Fruit fly (Drosophila melanogaster): Measurements from ENCODE around the gene CG34301.
A peak's percentile ranks its signal among the peaks of the same experiment; 100 is the strongest.

CG34301 gene

DNA sequence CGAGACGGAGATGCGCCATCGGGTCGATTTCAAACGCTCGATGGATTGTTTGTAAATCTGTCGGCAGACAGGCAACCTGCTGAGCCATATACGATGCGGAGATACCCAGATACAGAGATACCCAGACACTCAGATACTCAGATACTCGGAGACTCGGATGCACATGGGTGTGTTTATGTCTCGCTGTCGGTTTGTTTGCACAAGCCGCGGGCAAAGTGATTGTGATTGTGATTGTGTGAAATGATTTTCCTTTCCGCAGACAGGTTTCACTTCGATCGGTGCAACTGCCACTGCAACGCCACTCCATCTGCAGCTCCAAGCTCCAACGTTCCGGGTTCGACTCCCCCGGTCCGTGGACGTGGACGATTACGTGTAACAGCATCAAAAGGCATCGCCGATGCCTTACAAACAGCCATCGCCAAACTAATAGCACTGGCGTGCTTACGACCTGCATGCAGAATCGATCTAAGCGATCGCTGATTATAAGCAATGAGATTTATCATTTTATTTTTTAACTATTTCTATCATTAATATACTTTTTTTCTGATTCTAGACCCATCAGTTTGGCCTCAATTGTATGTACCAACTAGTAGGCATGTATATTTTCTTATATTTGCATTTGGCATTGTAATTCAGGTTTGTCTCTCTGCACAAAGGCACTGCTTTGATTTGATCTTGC is 15.6 kb downstream of the CG34301 start:
- TF ChIP-seq EcR (GFP tag; optimal IDR thresholded peaks at IDR 0.05) (no peak), usp (GFP tag; optimal IDR thresholded peaks at IDR 0.05) (no peak)

DNA sequence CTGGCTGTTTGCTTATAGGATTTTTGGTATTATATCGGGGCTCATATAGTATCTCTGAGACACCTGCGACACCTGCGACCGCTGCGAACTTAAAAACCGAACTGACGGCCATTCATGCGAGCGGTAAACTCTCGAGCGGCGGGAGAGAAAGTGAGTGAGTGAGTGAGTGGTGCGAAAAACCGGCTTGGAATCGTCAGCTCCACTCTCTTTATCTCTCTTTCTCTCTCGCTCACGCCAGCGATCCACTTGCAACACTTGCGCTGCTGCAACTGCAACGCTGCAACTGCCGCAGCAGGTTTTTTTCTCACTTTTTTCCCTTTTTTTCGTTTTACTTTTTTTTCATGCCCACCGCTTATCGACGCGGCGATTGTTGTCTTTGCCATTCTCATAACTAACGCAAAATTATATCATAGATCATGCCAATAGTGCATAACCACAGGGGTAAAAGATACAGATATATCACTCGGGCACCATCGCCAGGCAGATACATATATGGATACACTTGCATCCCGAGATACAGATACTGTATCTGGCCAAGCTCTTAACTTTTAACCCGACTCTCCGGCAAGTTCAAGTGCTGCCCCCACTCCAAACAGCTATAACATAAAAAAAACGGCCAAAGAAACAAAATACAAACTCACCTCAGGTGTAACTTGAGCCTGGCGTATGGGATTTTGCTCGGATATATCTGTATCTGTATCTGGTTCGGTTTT is 19.4 kb downstream of the CG34301 start:
- TF ChIP-seq Dll (optimal IDR thresholded peaks at IDR 0.05) (peak; percentile 16), pan (optimal IDR thresholded peaks at IDR 0.05) (peak; percentile 39), EcR (GFP tag; optimal IDR thresholded peaks at IDR 0.05) (no peak)

dm6 chr3R:8793726-8794125 is 20.5 kb downstream of the CG34301 start:
- no peak for TF ChIP-seq psq (optimal IDR thresholded peaks at IDR 0.05)
- TF ChIP-seq Dll (optimal IDR thresholded peaks at IDR 0.05) = no peak
- no peak for TF ChIP-seq CG8478 (optimal IDR thresholded peaks at IDR 0.05)
- no peak for TF ChIP-seq EcR (GFP tag; optimal IDR thresholded peaks at IDR 0.05)
- TF ChIP-seq usp (GFP tag; optimal IDR thresholded peaks at IDR 0.05) = no peak
- TF ChIP-seq pan (optimal IDR thresholded peaks at IDR 0.05) = no peak

- TF ChIP-seq EcR (GFP tag; optimal IDR thresholded peaks at IDR 0.05) (no peak), CG8478 (optimal IDR thresholded peaks at IDR 0.05) (no peak), psq (optimal IDR thresholded peaks at IDR 0.05) (no peak), Dll (optimal IDR thresholded peaks at IDR 0.05) (no peak), pan (optimal IDR thresholded peaks at IDR 0.05) (no peak), usp (GFP tag; optimal IDR thresholded peaks at IDR 0.05) (no peak)
Measured at dm6 chr3R:8794384-8794783, 21.1 kb downstream of the CG34301 start, which contains the start of gene Ir85a. Gene Ir85a (plus strand): TSS chr3R:8794684.

dm6 chr3R:8798332-8798731 is 25.1 kb downstream of the CG34301 start:
- TF ChIP-seq Dll (optimal IDR thresholded peaks at IDR 0.05) (no peak), CG8478 (optimal IDR thresholded peaks at IDR 0.05) (no peak), pan (optimal IDR thresholded peaks at IDR 0.05) (no peak), usp (GFP tag; optimal IDR thresholded peaks at IDR 0.05) (no peak), psq (optimal IDR thresholded peaks at IDR 0.05) (no peak), EcR (GFP tag; optimal IDR thresholded peaks at IDR 0.05) (no peak)

DNA sequence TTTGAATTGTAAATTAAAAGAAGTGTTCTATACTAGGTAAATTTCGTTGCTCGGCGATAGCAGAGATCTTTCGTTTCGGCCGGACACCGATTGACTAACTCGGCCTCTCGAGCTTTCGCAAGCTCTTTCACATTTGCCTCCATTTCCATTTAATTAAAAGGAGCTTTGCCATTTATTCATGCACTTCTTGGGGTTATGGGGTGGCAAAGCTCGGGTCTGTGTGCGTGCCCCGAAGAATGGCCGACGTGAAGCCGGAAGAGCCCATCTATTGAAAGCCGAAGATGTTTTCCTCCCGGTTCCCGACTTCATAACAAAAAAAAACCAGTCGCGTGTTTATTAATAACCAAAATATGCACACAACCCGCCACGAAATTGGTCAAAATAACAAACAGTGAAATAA is 26.6 kb downstream of the CG34301 start:
- TF ChIP-seq usp (GFP tag; optimal IDR thresholded peaks at IDR 0.05) (no peak), psq (optimal IDR thresholded peaks at IDR 0.05) (no peak), Dll (optimal IDR thresholded peaks at IDR 0.05) (no peak)

DNA sequence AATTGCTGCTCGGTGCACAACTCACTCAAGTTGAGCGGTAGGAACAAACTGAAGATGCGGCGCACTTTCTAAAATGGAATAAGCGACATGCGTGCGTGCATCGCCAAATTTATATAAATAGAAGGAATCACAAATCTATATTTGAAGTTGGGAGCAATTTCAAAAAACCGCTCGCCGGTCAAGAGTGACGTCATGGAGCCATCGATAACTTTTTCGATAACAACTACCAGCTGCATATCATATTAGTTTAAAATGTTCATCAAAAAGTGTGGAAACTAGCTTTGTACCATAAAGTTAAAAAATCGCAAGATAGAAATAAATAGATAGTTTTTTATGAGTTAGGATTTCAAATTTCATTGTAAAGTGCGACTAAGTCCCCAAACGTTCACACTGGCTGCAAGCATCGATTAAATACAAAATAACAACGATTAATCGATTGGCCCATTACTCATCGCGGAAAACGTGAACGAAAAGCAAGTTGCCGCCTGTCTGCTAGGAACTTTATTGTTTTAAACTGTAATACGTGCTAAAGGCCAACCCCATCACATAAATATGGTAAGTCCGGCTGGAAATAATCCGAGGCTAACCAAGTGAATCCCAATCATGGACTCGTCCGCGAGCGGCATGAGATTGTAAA is 28.0 kb downstream of the CG34301 start, which contains the start of the genes Pif1A, Pif1B and CCT7:
Pif1A (minus strand) TSS at position 51 of the 637 bp plus-strand sequence.
Pif1B (minus strand) TSS at position 51 of the 637 bp plus-strand sequence.
CCT7 (plus strand) TSS at position 439 of the 637 bp plus-strand sequence.
- TF ChIP-seq pan (optimal IDR thresholded peaks at IDR 0.05) = no peak
- no peak for TF ChIP-seq Dll (optimal IDR thresholded peaks at IDR 0.05)
- no peak for TF ChIP-seq usp (GFP tag; optimal IDR thresholded peaks at IDR 0.05)
- TF ChIP-seq psq (optimal IDR thresholded peaks at IDR 0.05) = no peak
- TF ChIP-seq CG8478 (optimal IDR thresholded peaks at IDR 0.05) = no peak
- no peak for TF ChIP-seq EcR (GFP tag; optimal IDR thresholded peaks at IDR 0.05)

- TF ChIP-seq pan (optimal IDR thresholded peaks at IDR 0.05) (no peak), Dll (optimal IDR thresholded peaks at IDR 0.05) (no peak), usp (GFP tag; optimal IDR thresholded peaks at IDR 0.05) (no peak), EcR (GFP tag; optimal IDR thresholded peaks at IDR 0.05) (no peak), psq (optimal IDR thresholded peaks at IDR 0.05) (no peak), CG8478 (optimal IDR thresholded peaks at IDR 0.05) (no peak)
Measured at dm6 chr3R:8805388-8805852, 32.2 kb downstream of the CG34301 start, which contains the start of gene CG9839. Gene CG9839 (minus strand): TSS chr3R:8805802.

dm6 chr3R:8806104-8806503 is 32.9 kb downstream of the CG34301 start, which contains the start of gene hng2:
Gene hng2 (plus strand): TSS chr3R:8806322.
- no peak for TF ChIP-seq psq (optimal IDR thresholded peaks at IDR 0.05)
- no peak for TF ChIP-seq usp (GFP tag; optimal IDR thresholded peaks at IDR 0.05)
- TF ChIP-seq EcR (GFP tag; optimal IDR thresholded peaks at IDR 0.05) = no peak
- TF ChIP-seq pan (optimal IDR thresholded peaks at IDR 0.05) = no peak
- no peak for TF ChIP-seq Dll (optimal IDR thresholded peaks at IDR 0.05)
- no peak for TF ChIP-seq CG8478 (optimal IDR thresholded peaks at IDR 0.05)

- TF ChIP-seq pan (optimal IDR thresholded peaks at IDR 0.05) (no peak), Dll (optimal IDR thresholded peaks at IDR 0.05) (no peak), psq (optimal IDR thresholded peaks at IDR 0.05) (no peak), CG8478 (optimal IDR thresholded peaks at IDR 0.05) (no peak), usp (GFP tag; optimal IDR thresholded peaks at IDR 0.05) (no peak), EcR (GFP tag; optimal IDR thresholded peaks at IDR 0.05) (no peak)
Measured at dm6 chr3R:8806638-8807037, 33.4 kb downstream of the CG34301 start.

- TF ChIP-seq usp (GFP tag; optimal IDR thresholded peaks at IDR 0.05) (no peak), CG8478 (optimal IDR thresholded peaks at IDR 0.05) (no peak), psq (optimal IDR thresholded peaks at IDR 0.05) (no peak), EcR (GFP tag; optimal IDR thresholded peaks at IDR 0.05) (no peak), pan (optimal IDR thresholded peaks at IDR 0.05) (no peak), Dll (optimal IDR thresholded peaks at IDR 0.05) (no peak)
Measured at dm6 chr3R:8807048-8807447, 33.8 kb downstream of the CG34301 start.
